Worm (Caenorhabditis elegans) whole organism, midembryonic: ENCODE measurements around the gene mec-9.
A peak's percentile ranks its signal among the peaks of the same experiment; 100 is the strongest.

ENCODE experiments used
- T22C8.4 ChIP-seq: fragments of 200-800 bp; sonication (Bioruptor generic); IDR thresholded peaks from 2 replicates; pipeline ENCODE4 v1.3.6; 2022; ENCODE audit warnings: missing genetic modification characterization, missing compliant biosample characterization
- cog-1 ChIP-seq: sonication (generic microtip); optimal IDR thresholded peaks from 2 replicates; lab custom pipeline; 2016; ENCODE audit warnings: missing genetic modification characterization, missing compliant biosample characterization
- flt-1 ChIP-seq: fragments of 200-800 bp; sonication (Bioruptor generic); IDR thresholded peaks from 2 replicates; pipeline ENCODE4 v1.3.6; 2022; ENCODE audit warnings: missing genetic modification characterization, missing compliant biosample characterization
- klf-2 ChIP-seq: fragments of 200-800 bp; sonication (Bioruptor generic); conservative IDR thresholded peaks from 2 replicates; pipeline ENCODE4 v1.3.6; 2022; ENCODE audit warnings: missing genetic modification reagents, missing genetic modification characterization, missing compliant biosample characterization
- med-1 ChIP-seq: sonication (generic microtip); optimal IDR thresholded peaks from 2 replicates; lab custom pipeline; 2017; ENCODE audit warnings: missing genetic modification characterization, mild to moderate bottlenecking, missing compliant biosample characterization, antibody characterized with exemption, missing genetic modification reagents; ENCODE audit not compliant: insufficient read depth
- ref-1 ChIP-seq: fragments of 200-800 bp; sonication (Bioruptor generic); conservative IDR thresholded peaks from 2 replicates; pipeline ENCODE4 v1.3.6; 2022; ENCODE audit warnings: missing genetic modification reagents, missing genetic modification characterization, missing compliant biosample characterization
- tab-1 ChIP-seq: fragments of 200-800 bp; sonication (Bioruptor generic); IDR thresholded peaks from 2 replicates; pipeline ENCODE4 v1.3.6; 2022; ENCODE audit warnings: missing genetic modification characterization, missing compliant biosample characterization
- ztf-23 ChIP-seq: fragments of 200-800 bp; sonication (Bioruptor generic); IDR thresholded peaks from 2 replicates; pipeline ENCODE4 v1.3.6; 2022; ENCODE audit warnings: missing genetic modification reagents, missing genetic modification characterization, missing compliant biosample characterization
- ztf-29 ChIP-seq: fragments of 200-800 bp; sonication (Bioruptor generic); IDR thresholded peaks from 2 replicates; pipeline ENCODE4 v1.3.6; 2022; ENCODE audit warnings: missing genetic modification reagents, missing genetic modification characterization, missing compliant biosample characterization

The mec-9 gene

ce11 chrV:9948840-9949239 lies 33.9 kb upstream of the mec-9 start, which contains the start of gene nlp-58:
Gene nlp-58 (minus strand): TSS chrV:9948940.
- TF ChIP-seq med-1 (GFP tag; lab: Kevin White, UChicago): no peak
- TF ChIP-seq cog-1 (tag; lab: Kevin White, UChicago): no peak
- TF ChIP-seq tab-1 (GFP tag; lab: Robert Waterston, UW): no peak

- TF ChIP-seq klf-2 (GFP tag; lab: Robert Waterston, UW): no peak
- no peak for TF ChIP-seq ref-1
- TF ChIP-seq flt-1 (GFP tag; lab: Robert Waterston, UW): no peak
- no peak for TF ChIP-seq T22C8.4
- TF ChIP-seq cog-1 (tag; lab: Kevin White, UChicago): no peak
Observed at ce11 chrV:9944093-9944492, 29.2 kb upstream of the mec-9 start, which contains the start of gene sre-28. Gene sre-28 (plus strand): TSS chrV:9944393.

- TF ChIP-seq cog-1 (tag; lab: Kevin White, UChicago) (no peak), klf-2 (GFP tag; lab: Robert Waterston, UW) (no peak), ztf-23 (GFP tag; lab: Robert Waterston, UW) (no peak), T22C8.4 (no peak), tab-1 (GFP tag; lab: Robert Waterston, UW) (no peak), med-1 (GFP tag; lab: Kevin White, UChicago) (no peak), flt-1 (GFP tag; lab: Robert Waterston, UW) (no peak), ztf-29 (no peak), ref-1 (no peak)
Observed at ce11 chrV:9943039-9943438, 28.1 kb upstream of the mec-9 start, which contains the start of gene fipr-12. Gene fipr-12 (plus strand): TSS chrV:9943339.

ce11 chrV:9937435-9937834 lies 22.5 kb upstream of the mec-9 start, which contains the start of gene srj-33:
Gene srj-33 (minus strand): TSS chrV:9937535.
- TF ChIP-seq cog-1 (tag; lab: Kevin White, UChicago): no peak
- TF ChIP-seq ztf-23 (GFP tag; lab: Robert Waterston, UW): no peak
- no peak for TF ChIP-seq T22C8.4
- TF ChIP-seq klf-2 (GFP tag; lab: Robert Waterston, UW): no peak
- TF ChIP-seq med-1 (GFP tag; lab: Kevin White, UChicago): no peak
- no peak for TF ChIP-seq ztf-29
- no peak for TF ChIP-seq tab-1 (GFP tag; lab: Robert Waterston, UW)

ce11 chrV:9930612-9931065 lies 15.7 kb upstream of the mec-9 start, which contains the start of the genes rmh-2 and suds-3:
Gene rmh-2 (minus strand): TSS chrV:9930775.
Gene suds-3 (plus strand): TSS chrV:9931015.
- TF ChIP-seq tab-1 (GFP tag; lab: Robert Waterston, UW) (no peak), ztf-29 (no peak), med-1 (GFP tag; lab: Kevin White, UChicago) (peak; percentile 46), flt-1 (GFP tag; lab: Robert Waterston, UW) (no peak)

- TF ChIP-seq med-1 (GFP tag; lab: Kevin White, UChicago) (no peak), ztf-23 (GFP tag; lab: Robert Waterston, UW) (no peak)
Observed at ce11 chrV:9927954-9928353, 13.0 kb upstream of the mec-9 start.

- TF ChIP-seq ztf-29 (no peak), ref-1 (no peak), ztf-23 (GFP tag; lab: Robert Waterston, UW) (no peak), cog-1 (tag; lab: Kevin White, UChicago) (no peak), med-1 (GFP tag; lab: Kevin White, UChicago) (no peak), flt-1 (GFP tag; lab: Robert Waterston, UW) (no peak), klf-2 (GFP tag; lab: Robert Waterston, UW) (no peak), T22C8.4 (no peak), tab-1 (GFP tag; lab: Robert Waterston, UW) (no peak)
Observed at ce11 chrV:9927381-9927780, 12.5 kb upstream of the mec-9 start.

ce11 chrV:9926240-9926639 lies 11.3 kb upstream of the mec-9 start, which contains the start of gene C50H2.13:
Gene C50H2.13 (plus strand): TSS chrV:9926540.
- TF ChIP-seq ref-1 (no peak), med-1 (GFP tag; lab: Kevin White, UChicago) (no peak), cog-1 (tag; lab: Kevin White, UChicago) (no peak), klf-2 (GFP tag; lab: Robert Waterston, UW) (no peak), ztf-29 (no peak), flt-1 (GFP tag; lab: Robert Waterston, UW) (no peak), tab-1 (GFP tag; lab: Robert Waterston, UW) (no peak), T22C8.4 (no peak), ztf-23 (GFP tag; lab: Robert Waterston, UW) (no peak)

ce11 chrV:9925647-9926046 lies 10.7 kb upstream of the mec-9 start:
- TF ChIP-seq ref-1 (no peak), ztf-29 (no peak), med-1 (GFP tag; lab: Kevin White, UChicago) (no peak), tab-1 (GFP tag; lab: Robert Waterston, UW) (no peak), T22C8.4 (no peak), ztf-23 (GFP tag; lab: Robert Waterston, UW) (no peak), klf-2 (GFP tag; lab: Robert Waterston, UW) (no peak), cog-1 (tag; lab: Kevin White, UChicago) (no peak), flt-1 (GFP tag; lab: Robert Waterston, UW) (no peak)

ce11 chrV:9924389-9924788 lies 9.5 kb upstream of the mec-9 start:
- TF ChIP-seq ztf-29 (no peak), ref-1 (no peak), ztf-23 (GFP tag; lab: Robert Waterston, UW) (no peak), tab-1 (GFP tag; lab: Robert Waterston, UW) (no peak), T22C8.4 (no peak), med-1 (GFP tag; lab: Kevin White, UChicago) (no peak), cog-1 (tag; lab: Kevin White, UChicago) (no peak), klf-2 (GFP tag; lab: Robert Waterston, UW) (no peak), flt-1 (GFP tag; lab: Robert Waterston, UW) (no peak)
